Fruit fly (Drosophila melanogaster): ENCODE results near the gene CG46399.

The CG46399 gene

dm6 chrX:14839047-14839446 lies 20.0 kb upstream of the CG46399 start, which contains the start of the genes CG32590 and Flo2 (continued):
- TF ChIP-seq CG10274 (GFP tag; optimal IDR thresholded peaks at IDR 0.05) = no peak
- TF ChIP-seq zen2 (GFP tag; IDR thresholded peaks at IDR 0.05; ENCODE audit: partially characterized antibody) = peak; percentile 93
- peak; percentile 64 for TF ChIP-seq fd3F (GFP tag; optimal IDR thresholded peaks at IDR 0.05)
- TF ChIP-seq Sox100B (GFP tag; optimal IDR thresholded peaks at IDR 0.05) = peak; percentile 10
- TF ChIP-seq ash1 (GFP tag; optimal IDR thresholded peaks at IDR 0.05) = no peak
- TF ChIP-seq pita (GFP tag; optimal IDR thresholded peaks at IDR 0.05) = no peak
- TF ChIP-seq otp (GFP tag; IDR thresholded peaks at IDR 0.05) = peak; percentile 71; the same call in 1 of the 3 replicates
- TF ChIP-seq trh (GFP tag; optimal IDR thresholded peaks at IDR 0.05) = peak; percentile 48
- TF ChIP-seq fd102C (GFP tag; optimal IDR thresholded peaks at IDR 0.05) = no peak
- peak; percentile 74 for TF ChIP-seq CG4424 (GFP tag; optimal IDR thresholded peaks at IDR 0.05)
- TF ChIP-seq nmo (GFP tag; optimal IDR thresholded peaks at IDR 0.05) = peak; percentile 79
- TF ChIP-seq Oli (tag; optimal IDR thresholded peaks at IDR 0.05) = peak; percentile 38
- TF ChIP-seq jumu (GFP tag; optimal IDR thresholded peaks at IDR 0.05) = peak; percentile 67
- TF ChIP-seq Mrtf (GFP tag; IDR thresholded peaks at IDR 0.05) = 0 out of 3 replicates have a peak, but pooled peaks have one; percentile 34
- 0 out of 3 replicates have a peak, but pooled peaks have one; percentile 45 for TF ChIP-seq CG14050 (GFP tag; IDR thresholded peaks at IDR 0.05)
- TF ChIP-seq Spps (tag; optimal IDR thresholded peaks at IDR 0.05) = peak; percentile 40
- peak; percentile 13 for TF ChIP-seq CG12104 (GFP tag; optimal IDR thresholded peaks at IDR 0.05)
- TF ChIP-seq D (optimal IDR thresholded peaks at IDR 0.05) = no peak
- no peak for TF ChIP-seq D (GFP tag; optimal IDR thresholded peaks at IDR 0.05)
- TF ChIP-seq ken (GFP tag; IDR thresholded peaks at IDR 0.05) = peak; percentile 79
- peak; percentile 0 for TF ChIP-seq Elba2 (GFP tag; optimal IDR thresholded peaks at IDR 0.05)
- TF ChIP-seq CG12219 (GFP tag; optimal IDR thresholded peaks at IDR 0.05) = no peak
- TF ChIP-seq E2f1 (GFP tag; IDR thresholded peaks at IDR 0.05) = peak; percentile 76
- TF ChIP-seq CG17186 (GFP tag; optimal IDR thresholded peaks at IDR 0.05) = peak; percentile 12
- TF ChIP-seq Fer3 (tag; optimal IDR thresholded peaks at IDR 0.05) = peak; percentile 69
- TF ChIP-seq gcm (GFP tag; optimal IDR thresholded peaks at IDR 0.05) = peak; percentile 19
- TF ChIP-seq CG9876 (GFP tag; optimal IDR thresholded peaks at IDR 0.05) = peak; percentile 34
- peak; percentile 33 for TF ChIP-seq dm (GFP tag; optimal IDR thresholded peaks at IDR 0.05)
- peak; percentile 69 for TF ChIP-seq HmgZ (tag; optimal IDR thresholded peaks at IDR 0.05)
- peak; percentile 97 for TF ChIP-seq Doc3 (GFP tag; IDR thresholded peaks at IDR 0.05; ENCODE audit: partially characterized antibody)
- TF ChIP-seq run (tag; optimal IDR thresholded peaks at IDR 0.05) = no peak
- TF ChIP-seq CG10543 (GFP tag; optimal IDR thresholded peaks at IDR 0.05) = peak; percentile 13
- peak; percentile 9 for TF ChIP-seq crc (GFP tag; optimal IDR thresholded peaks at IDR 0.05)
- peak; percentile 50; the same call in 1 of the 2 replicates for TF ChIP-seq CG31441 (GFP tag; IDR thresholded peaks at IDR 0.05)
- TF ChIP-seq MTF-1 (GFP tag; optimal IDR thresholded peaks at IDR 0.05; ENCODE audit: borderline replicate concordance) = no peak
- TF ChIP-seq onecut (GFP tag; IDR thresholded peaks at IDR 0.05) = 0 out of 2 replicates have a peak, but pooled peaks have one; percentile 25
- peak; percentile 21 for TF ChIP-seq Ravus (GFP tag; IDR thresholded peaks at IDR 0.05)
- no peak for TF ChIP-seq jing (GFP tag; optimal IDR thresholded peaks at IDR 0.05)
- peak; percentile 80 for TF ChIP-seq CG11456 (GFP tag; IDR thresholded peaks at IDR 0.05)
- TF ChIP-seq Trl (optimal IDR thresholded peaks at IDR 0.05) = no peak
- TF ChIP-seq Trl (GFP tag; optimal IDR thresholded peaks at IDR 0.05) = peak; percentile 56
- no peak for TF ChIP-seq CG14965 (GFP tag; optimal IDR thresholded peaks at IDR 0.05; ENCODE audit: borderline replicate concordance)
- peak; percentile 28 for TF ChIP-seq ewg (GFP tag; optimal IDR thresholded peaks at IDR 0.05)
- TF ChIP-seq HLHmδ (GFP tag; optimal IDR thresholded peaks at IDR 0.05) = no peak
- peak; percentile 97 for TF ChIP-seq hbn (GFP tag; IDR thresholded peaks at IDR 0.05; ENCODE audit: partially characterized antibody)
- TF ChIP-seq BEAF-32 (GFP tag; optimal IDR thresholded peaks at IDR 0.05) = peak; percentile 95
- peak; percentile 65 for TF ChIP-seq Abd-B (GFP tag; optimal IDR thresholded peaks at IDR 0.05)
- peak; percentile 62 for TF ChIP-seq CG15696 (tag; optimal IDR thresholded peaks at IDR 0.05)
- TF ChIP-seq Antp (GFP tag; optimal IDR thresholded peaks at IDR 0.05) = peak; percentile 65
- peak; percentile 64 for TF ChIP-seq CG9609 (GFP tag; optimal IDR thresholded peaks at IDR 0.05)
- peak; percentile 62; the same call in 1 of the 2 replicates for TF ChIP-seq stc (GFP tag; IDR thresholded peaks at IDR 0.05)
